Worm (Caenorhabditis elegans): Measurements from ENCODE around the gene str-40.

- no peak for TF ChIP-seq tbx-2 (tag; optimal IDR thresholded peaks at IDR 0.05)
- no peak for TF ChIP-seq unc-62 (GFP tag; optimal IDR thresholded peaks at IDR 0.05)
- no peak for TF ChIP-seq pqm-1 (tag; optimal IDR thresholded peaks at IDR 0.05)
- no peak for TF ChIP-seq nhr-11 (tag; optimal IDR thresholded peaks at IDR 0.05)
- TF ChIP-seq skn-1 (tag; optimal IDR thresholded peaks at IDR 0.05), result no peak
- TF ChIP-seq nhr-28 (tag; optimal IDR thresholded peaks at IDR 0.05), result no peak
- TF ChIP-seq nhr-25 (tag; optimal IDR thresholded peaks at IDR 0.05), result no peak
- no peak for TF ChIP-seq ama-1 (optimal IDR thresholded peaks at IDR 0.05)
- TF ChIP-seq R02D3.7 (tag; optimal IDR thresholded peaks at IDR 0.05), result no peak
These were observed 46.0 kb upstream of the str-40 start, which contains the start of gene Y73C8C.3 for ce11 chrV:3114973-3115372.

Data from whole organism, L3 larva.